Worm (Caenorhabditis elegans) whole organism, L2 larva: ENCODE measurements around the gene dct-5.
A peak's percentile ranks its signal among the peaks of the same experiment; 100 is the strongest.

ENCODE experiments used
- C34F6.9 ChIP-seq: fragments of 150-350 bp; optimal IDR thresholded peaks from 2 replicates; lab custom pipeline; 2014; ENCODE audit warnings: missing biosample characterization, missing genetic modification characterization
- F13H6.1 ChIP-seq: sonication (generic microtip); optimal IDR thresholded peaks from 2 replicates; lab custom pipeline; 2016; ENCODE audit warnings: missing genetic modification characterization, missing compliant biosample characterization
- Y55F3AM.14 ChIP-seq: fragments of 200-800 bp; sonication (Bioruptor generic); optimal IDR thresholded peaks from 2 replicates; lab custom pipeline; 2018; ENCODE audit warnings: mild to moderate bottlenecking, missing genetic modification characterization, missing compliant biosample characterization
- ZK546.5 ChIP-seq: sonication (generic microtip); optimal IDR thresholded peaks from 2 replicates; lab custom pipeline; 2017; ENCODE audit warnings: missing biosample characterization, missing genetic modification characterization
- aly-2 ChIP-seq: fragments of 150-350 bp; optimal IDR thresholded peaks from 2 replicates; lab custom pipeline; 2014; ENCODE audit warnings: missing biosample characterization, missing genetic modification characterization
- ama-1 ChIP-seq: fragments of 150-350 bp; optimal IDR thresholded peaks from 2 replicates; lab custom pipeline; 2018; ENCODE audit warnings: inconsistent platforms
- crh-2 ChIP-seq: sonication (generic microtip); optimal IDR thresholded peaks from 2 replicates; lab custom pipeline; 2017; ENCODE audit warnings: missing biosample characterization, missing genetic modification characterization
- dmd-4 ChIP-seq: sonication (generic microtip); optimal IDR thresholded peaks from 2 replicates; lab custom pipeline; 2017; ENCODE audit warnings: missing biosample characterization, missing genetic modification characterization
- elt-1 ChIP-seq: fragments of 150-350 bp; optimal IDR thresholded peaks from 2 replicates; lab custom pipeline; 2014; ENCODE audit warnings: missing biosample characterization, missing genetic modification characterization
- elt-3 ChIP-seq: sonication (generic microtip); optimal IDR thresholded peaks from 2 replicates; lab custom pipeline; 2017; ENCODE audit warnings: missing biosample characterization, missing genetic modification characterization
- fos-1 ChIP-seq: fragments of 150-350 bp; optimal IDR thresholded peaks from 2 replicates; lab custom pipeline; 2014; ENCODE audit warnings: missing biosample characterization, missing genetic modification characterization
- gmeb-1 ChIP-seq: fragments of 150-350 bp; optimal IDR thresholded peaks from 2 replicates; lab custom pipeline; 2014; ENCODE audit warnings: missing biosample characterization, missing genetic modification characterization
- lin-11 ChIP-seq: fragments of 150-350 bp; sonication (generic microtip); optimal IDR thresholded peaks from 2 replicates; lab custom pipeline; 2014; ENCODE audit warnings: missing biosample characterization, missing genetic modification characterization, inconsistent platforms, mixed read lengths
- lin-13 ChIP-seq: fragments of 150-350 bp; optimal IDR thresholded peaks from 2 replicates; lab custom pipeline; 2014; ENCODE audit warnings: missing biosample characterization, missing genetic modification reagents, missing genetic modification characterization
- lin-39 ChIP-seq: fragments of 150-350 bp; optimal IDR thresholded peaks from 2 replicates; lab custom pipeline; 2014; ENCODE audit warnings: missing biosample characterization, missing genetic modification reagents, missing genetic modification characterization
- lsy-2 ChIP-seq, 2 experiments: fragments of 150-350 bp in 1 of 2; sonication (generic microtip) in 1 of 2; optimal IDR thresholded peaks; 2 replicates each; lab custom pipeline; 2014 to 2017; ENCODE audit warnings: missing biosample characterization in 2 of 2, missing genetic modification characterization in 2 of 2
- mab-5 ChIP-seq: fragments of 150-350 bp; optimal IDR thresholded peaks from 2 replicates; lab custom pipeline; 2014; ENCODE audit warnings: missing biosample characterization, missing genetic modification characterization
- nhr-11 ChIP-seq: fragments of 150-350 bp; optimal IDR thresholded peaks from 2 replicates; lab custom pipeline; 2014; ENCODE audit warnings: missing biosample characterization, missing genetic modification characterization
- nhr-129 ChIP-seq: fragments of 150-350 bp; optimal IDR thresholded peaks from 2 replicates; lab custom pipeline; 2014; ENCODE audit warnings: missing biosample characterization, missing genetic modification characterization
- nhr-21 ChIP-seq: fragments of 150-350 bp; optimal IDR thresholded peaks from 2 replicates; lab custom pipeline; 2014; ENCODE audit warnings: missing biosample characterization, missing genetic modification characterization
- nhr-237 ChIP-seq: fragments of 150-350 bp; optimal IDR thresholded peaks from 2 replicates; lab custom pipeline; 2014; ENCODE audit warnings: missing biosample characterization, missing genetic modification characterization
- nhr-6 ChIP-seq: fragments of 150-350 bp; optimal IDR thresholded peaks from 2 replicates; lab custom pipeline; 2014; ENCODE audit warnings: missing biosample characterization, missing genetic modification characterization
- nhr-77 ChIP-seq: fragments of 150-350 bp; optimal IDR thresholded peaks from 2 replicates; lab custom pipeline; 2014; ENCODE audit warnings: missing biosample characterization, missing genetic modification characterization
- peb-1 ChIP-seq: fragments of 150-350 bp; optimal IDR thresholded peaks from 2 replicates; lab custom pipeline; 2014; ENCODE audit warnings: missing biosample characterization, missing genetic modification characterization
- skn-1 ChIP-seq: sonication (generic microtip); optimal IDR thresholded peaks from 2 replicates; lab custom pipeline; 2017; ENCODE audit warnings: missing biosample characterization, missing genetic modification characterization
- sma-3 ChIP-seq: sonication (generic microtip); optimal IDR thresholded peaks from 2 replicates; lab custom pipeline; 2016; ENCODE audit warnings: missing genetic modification reagents, missing genetic modification characterization, missing compliant biosample characterization
- sma-9 ChIP-seq, 2 experiments: fragments of 150-350 bp in 1 of 2; sonication (generic microtip) in 1 of 2; optimal IDR thresholded peaks; 2 replicates each; lab custom pipeline; 2014 to 2016; ENCODE audit warnings: missing genetic modification characterization in 2 of 2, mild to moderate bottlenecking in 1 of 2, missing biosample characterization in 1 of 2, missing compliant biosample characterization in 1 of 2, missing genetic modification reagents in 1 of 2, moderate library complexity in 1 of 2
- snpc-4 ChIP-seq: fragments of 150-350 bp; optimal IDR thresholded peaks from 2 replicates; lab custom pipeline; 2014; ENCODE audit warnings: missing biosample characterization, missing genetic modification characterization
- unc-55 ChIP-seq: fragments of 150-350 bp; sonication (generic microtip); optimal IDR thresholded peaks from 3 replicates; lab custom pipeline; 2014; ENCODE audit warnings: missing biosample characterization, missing genetic modification reagents, missing genetic modification characterization
- zag-1 ChIP-seq: fragments of 150-350 bp; optimal IDR thresholded peaks from 2 replicates; lab custom pipeline; 2014; ENCODE audit warnings: missing biosample characterization, missing genetic modification characterization
- ztf-1 ChIP-seq: fragments of 200-800 bp; sonication (Bioruptor generic); conservative IDR thresholded peaks from 2 replicates; pipeline ENCODE4 v1.3.6; 2022; ENCODE audit warnings: missing genetic modification characterization, missing compliant biosample characterization
- ztf-11 ChIP-seq: sonication (generic microtip); optimal IDR thresholded peaks from 2 replicates; lab custom pipeline; 2017; ENCODE audit warnings: missing biosample characterization, missing genetic modification characterization

dct-5 gene

DNA sequence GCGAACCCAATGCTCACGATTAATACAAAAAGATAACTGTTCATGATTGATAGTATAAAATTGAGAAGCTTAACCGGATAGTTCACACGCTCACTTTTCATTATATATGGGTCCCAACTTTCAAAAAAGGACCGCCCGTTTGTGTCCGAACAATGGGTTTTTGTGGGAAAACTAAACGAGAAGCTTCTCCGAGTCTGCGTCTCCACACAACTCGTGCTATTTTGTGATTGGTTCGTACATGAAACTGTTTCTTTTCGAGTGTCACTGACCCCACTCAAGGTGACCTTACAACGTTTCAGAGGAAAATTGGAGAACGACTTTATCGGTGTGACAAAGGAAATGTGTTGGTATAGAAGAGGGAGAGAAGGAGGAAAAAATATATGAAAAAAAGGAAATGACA is at the start of gene dct-5:
Gene dct-5, minus strand, starts transcription at position 101 of the 400 bp plus-strand sequence.
- no peak for TF ChIP-seq nhr-129 (tag; lab: Kevin White, UChicago)

- TF ChIP-seq elt-1 (no peak), ztf-11 (tag; lab: Kevin White, UChicago) (no peak), nhr-237 (tag; lab: Kevin White, UChicago) (no peak), ztf-1 (GFP tag; lab: Robert Waterston, UW) (no peak), lin-11 (tag; lab: Kevin White, UChicago) (no peak), Y55F3AM.14 (GFP tag; lab: Kevin White, UChicago) (no peak), nhr-11 (no peak), aly-2 (tag; lab: Kevin White, UChicago) (no peak), ZK546.5 (tag; lab: Kevin White, UChicago) (no peak), elt-3 (tag; lab: Kevin White, UChicago) (no peak), lin-39 (no peak), unc-55 (no peak), nhr-6 (tag; lab: Kevin White, UChicago) (no peak), fos-1 (no peak), dmd-4 (tag; lab: Kevin White, UChicago) (no peak), gmeb-1 (tag; lab: Kevin White, UChicago) (no peak), snpc-4 (no peak), sma-3 (GFP tag; lab: Kevin White, UChicago) (no peak), peb-1 (tag; lab: Kevin White, UChicago) (no peak)
Measured at ce11 chrII:5481982-5482381, 45.2 kb upstream of the dct-5 start, which contains the start of gene cal-8. Gene cal-8 (minus strand): TSS chrII:5482041.

DNA sequence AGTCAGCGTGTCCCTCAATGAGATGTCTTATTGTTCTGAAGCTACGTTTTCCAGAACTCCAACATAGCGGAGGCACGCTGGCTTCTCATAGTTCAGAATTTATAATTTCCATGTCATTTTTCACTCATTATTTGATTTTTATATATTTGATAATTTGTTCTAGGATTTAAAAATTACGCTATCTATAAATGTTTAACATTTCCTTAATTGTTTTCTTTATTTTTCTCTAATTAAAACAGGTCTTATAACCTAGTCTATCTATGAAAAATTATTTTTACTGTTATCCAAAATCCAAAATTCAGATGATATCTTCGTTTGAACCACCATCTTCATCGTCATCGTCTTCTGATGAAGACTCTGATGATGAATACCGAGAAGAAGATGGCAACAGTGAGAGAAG is 41.6 kb upstream of the dct-5 start, which contains the start of gene F56D1.1:
Gene F56D1.1, plus strand, starts transcription at position 301 of the 400 bp plus-strand sequence.
- TF ChIP-seq nhr-21 (tag; lab: Kevin White, UChicago), result no peak
- no peak for TF ChIP-seq sma-9 (GFP tag; optimal IDR thresholded peaks at IDR 0.05; lab: Kevin White, UChicago)
- no peak for TF ChIP-seq sma-9 (tag; optimal IDR thresholded peaks at IDR 0.05; lab: Kevin White, UChicago)
- TF ChIP-seq skn-1, result no peak
- no peak for TF ChIP-seq crh-2 (tag; lab: Kevin White, UChicago)

- no peak for TF ChIP-seq peb-1 (tag; lab: Kevin White, UChicago)
- no peak for TF ChIP-seq nhr-77 (tag; lab: Kevin White, UChicago)
- TF ChIP-seq crh-2 (tag; lab: Kevin White, UChicago), result no peak
- no peak for TF ChIP-seq ama-1 (lab: Kevin White, UChicago)
Measured at ce11 chrII:5474946-5475345, 38.2 kb upstream of the dct-5 start, which contains the start of gene ilcr-2. Gene ilcr-2 (plus strand): TSS chrII:5475246.

ce11 chrII:5473946-5474423 is 37.3 kb upstream of the dct-5 start, which contains the start of gene mrps-16:
Gene mrps-16 (plus strand): TSS chrII:5474373.
- TF ChIP-seq crh-2 (tag; lab: Kevin White, UChicago) (peak; percentile 34), gmeb-1 (tag; lab: Kevin White, UChicago) (peak; percentile 96), aly-2 (tag; lab: Kevin White, UChicago) (no peak), snpc-4 (peak; percentile 65), zag-1 (tag; lab: Kevin White, UChicago) (no peak), F13H6.1 (tag; lab: Kevin White, UChicago) (peak; percentile 41), ama-1 (lab: Kevin White, UChicago) (peak; percentile 3), nhr-6 (tag; lab: Kevin White, UChicago) (peak; percentile 8), C34F6.9 (tag; lab: Kevin White, UChicago) (peak; percentile 64), sma-9 (GFP tag; optimal IDR thresholded peaks at IDR 0.05; lab: Kevin White, UChicago) (peak; percentile 75), sma-9 (tag; optimal IDR thresholded peaks at IDR 0.05; lab: Kevin White, UChicago) (no peak), lin-13 (peak; percentile 39), fos-1 (peak; percentile 26), unc-55 (peak; percentile 72), nhr-129 (tag; lab: Kevin White, UChicago) (peak; percentile 53), lsy-2 (tag; optimal IDR thresholded peaks at IDR 0.05; lab: Kevin White, UChicago) (peak; percentile 62 to 88), nhr-21 (tag; lab: Kevin White, UChicago) (peak; percentile 41), lin-39 (no peak), mab-5 (tag; lab: Kevin White, UChicago) (peak; percentile 41), sma-3 (GFP tag; lab: Kevin White, UChicago) (peak; percentile 70), elt-3 (tag; lab: Kevin White, UChicago) (no peak)
